Fruit fly (Drosophila melanogaster): ENCODE data around the gene Mps1.

Mps1 gene

DNA sequence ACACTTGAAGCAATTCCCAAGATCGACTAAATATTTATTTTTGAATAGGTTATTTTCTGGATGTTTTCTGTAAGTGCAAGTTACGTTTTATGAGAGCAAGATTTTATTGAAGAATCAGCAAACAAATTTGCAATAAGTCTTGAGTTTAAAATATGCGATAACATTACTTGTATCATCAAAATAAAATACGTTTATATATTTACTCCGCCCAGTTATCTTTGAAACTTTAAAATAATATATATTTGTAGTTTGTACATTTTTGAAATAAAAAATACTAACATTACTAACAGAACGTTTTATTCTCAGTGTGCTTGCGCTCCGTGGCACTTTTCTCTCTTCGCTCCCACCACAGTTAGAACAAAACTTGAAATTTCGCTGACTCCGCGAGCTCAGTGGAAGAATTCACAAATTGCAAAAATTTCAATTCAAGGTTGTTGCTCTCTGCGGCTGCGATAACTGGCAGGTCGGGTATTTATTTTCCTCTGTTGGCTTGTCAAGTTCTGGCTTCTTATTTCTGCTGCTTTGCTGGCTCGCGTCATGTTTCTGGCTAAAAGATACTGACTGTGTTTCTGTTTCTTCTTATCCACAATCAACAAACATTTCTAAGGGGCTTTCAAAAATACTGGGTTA is 8.4 kb downstream of the Mps1 start:
- TF ChIP-seq CG12155 (GFP tag; optimal IDR thresholded peaks at IDR 0.05) (peak; percentile 10), NC2β (GFP tag; optimal IDR thresholded peaks at IDR 0.05) (no peak), slp2 (GFP tag; optimal IDR thresholded peaks at IDR 0.05) (no peak), CG7556 (GFP tag; optimal IDR thresholded peaks at IDR 0.05) (peak; percentile 17), hkb (optimal IDR thresholded peaks at IDR 0.05) (no peak), hkb (GFP tag; IDR thresholded peaks at IDR 0.05) (no peak), CG12659 (GFP tag; optimal IDR thresholded peaks at IDR 0.05) (peak; percentile 0), lola (GFP tag; optimal IDR thresholded peaks at IDR 0.05) (peak in 1 of 3 experiments; percentile 2), nmo (GFP tag; optimal IDR thresholded peaks at IDR 0.05) (peak; percentile 23), dati (GFP tag; IDR thresholded peaks at IDR 0.05) (no peak), cad (GFP tag; optimal IDR thresholded peaks at IDR 0.05) (no peak), gro (GFP tag; optimal IDR thresholded peaks at IDR 0.05) (no peak), D (optimal IDR thresholded peaks at IDR 0.05) (no peak), D (GFP tag; optimal IDR thresholded peaks at IDR 0.05) (no peak), CG14710 (tag; optimal IDR thresholded peaks at IDR 0.05) (peak; percentile 2), CG2120 (GFP tag; optimal IDR thresholded peaks at IDR 0.05) (peak; percentile 37), Scr (GFP tag; IDR thresholded peaks at IDR 0.05; ENCODE audit: partially characterized antibody) (no peak), CG15479 (GFP tag; optimal IDR thresholded peaks at IDR 0.05) (no peak), Drgx (GFP tag; IDR thresholded peaks at IDR 0.05) (peak; percentile 78; the same call in 1 of the 2 replicates), Med (GFP tag) (peak; percentile 72), CG12236 (GFP tag; optimal IDR thresholded peaks at IDR 0.05) (no peak), vvl (GFP tag; IDR thresholded peaks at IDR 0.05) (no peak), CG3281 (GFP tag; optimal IDR thresholded peaks at IDR 0.05) (peak; percentile 37), Xbp1 (GFP tag; optimal IDR thresholded peaks at IDR 0.05) (peak; percentile 24), CG12071 (GFP tag; optimal IDR thresholded peaks at IDR 0.05) (no peak), Atf6 (GFP tag; IDR thresholded peaks at IDR 0.05) (no peak), Hmr (GFP tag; optimal IDR thresholded peaks at IDR 0.05) (no peak), Ssrp (tag; optimal IDR thresholded peaks at IDR 0.05) (no peak), gcm2 (GFP tag; optimal IDR thresholded peaks at IDR 0.05) (no peak), unpg (GFP tag; optimal IDR thresholded peaks at IDR 0.05) (peak; percentile 20), unc-4 (GFP tag; IDR thresholded peaks at IDR 0.05; ENCODE audit: partially characterized antibody) (no peak), CG13775 (GFP tag; optimal IDR thresholded peaks at IDR 0.05) (peak; percentile 36), seq (GFP tag; IDR thresholded peaks at IDR 0.05) (0 out of 2 replicates have a peak, but pooled peaks have one; percentile 7), lbe (GFP tag; optimal IDR thresholded peaks at IDR 0.05) (peak; percentile 87), CG2712 (tag; optimal IDR thresholded peaks at IDR 0.05) (peak; percentile 49), CG14667 (GFP tag; IDR thresholded peaks at IDR 0.05) (no peak), CG10979 (tag; optimal IDR thresholded peaks at IDR 0.05) (peak; percentile 15), danr (GFP tag; IDR thresholded peaks at IDR 0.05) (no peak), CG8290 (GFP tag; optimal IDR thresholded peaks at IDR 0.05) (no peak), CG8290 (tag; optimal IDR thresholded peaks at IDR 0.05) (no peak), crc (GFP tag; optimal IDR thresholded peaks at IDR 0.05) (no peak), E2f1 (GFP tag; IDR thresholded peaks at IDR 0.05) (no peak), pan (optimal IDR thresholded peaks at IDR 0.05) (no peak), pan (GFP tag; optimal IDR thresholded peaks at IDR 0.05 in 1 of 2, IDR thresholded peaks at IDR 0.05 in 1 of 2) (no peak), disco-r (GFP tag; optimal IDR thresholded peaks at IDR 0.05) (no peak), nerfin-2 (GFP tag; IDR thresholded peaks at IDR 0.05; ENCODE audit: partially characterized antibody) (no peak), CG18764 (GFP tag; optimal IDR thresholded peaks at IDR 0.05) (no peak), Dp (GFP tag; optimal IDR thresholded peaks at IDR 0.05) (no peak), CG11695 (GFP tag; IDR thresholded peaks at IDR 0.05) (no peak), CG31388 (GFP tag; optimal IDR thresholded peaks at IDR 0.05) (no peak), CG6791 (GFP tag; IDR thresholded peaks at IDR 0.05; ENCODE audit: partially characterized antibody) (no peak)
